Fruit fly (Drosophila melanogaster): ENCODE results near the gene U4-U6-60K.

DNA sequence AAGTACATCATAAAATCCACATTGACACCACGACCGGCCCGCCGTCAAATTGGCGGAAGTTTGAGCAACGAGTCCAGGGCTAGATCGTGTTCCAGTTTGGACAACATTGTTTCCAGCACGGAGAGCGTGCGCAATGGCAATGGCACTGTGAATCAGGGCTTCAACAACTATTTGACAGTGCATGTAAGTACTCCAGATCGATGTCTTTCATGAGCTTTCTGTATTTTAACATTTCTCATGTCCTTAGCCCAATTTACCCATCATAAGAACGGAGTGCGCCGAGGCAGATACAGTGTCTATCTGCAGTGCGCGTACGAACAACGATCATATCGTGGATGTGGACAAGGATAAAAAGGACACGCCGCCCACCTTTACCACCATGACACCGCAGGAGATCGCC, 39.8 kb downstream of the U4-U6-60K start:
- no peak for TF ChIP-seq CG14655 (GFP tag; optimal IDR thresholded peaks at IDR 0.05)
- no peak for TF ChIP-seq CG10348 (GFP tag; IDR thresholded peaks at IDR 0.05)
- no peak for TF ChIP-seq EcR (GFP tag; optimal IDR thresholded peaks at IDR 0.05)
- TF ChIP-seq rn (GFP tag; IDR thresholded peaks at IDR 0.05): no peak
- no peak for TF ChIP-seq D1 (tag; optimal IDR thresholded peaks at IDR 0.05)
- no peak for TF ChIP-seq fd96Ca (GFP tag; IDR thresholded peaks at IDR 0.05)
- TF ChIP-seq Snoo (tag; optimal IDR thresholded peaks at IDR 0.05): no peak

Measured in whole organism, pupa.